Worm (Caenorhabditis elegans): Measurements from ENCODE around the gene Y75B8A.23.
A peak's percentile ranks its signal among the peaks of the same experiment; 100 is the strongest.

ce11 chrIII:12250114-12250792, at the start of gene Y75B8A.23, which contains the start of gene tim-1:
- TF ChIP-seq ceh-62 (tag; optimal IDR thresholded peaks at IDR 0.05) (no peak), nhr-28 (tag; optimal IDR thresholded peaks at IDR 0.05) (peak; percentile 92)

Measured in whole organism, L4 larva.